Worm (Caenorhabditis elegans): ENCODE data around the gene W02F12.2.

Gene W02F12.2

ce11 chrV:6657532-6658259, 39.8 kb downstream of the W02F12.2 start:
- TF ChIP-seq ctbp-1 (GFP tag; IDR thresholded peaks at IDR 0.05) (no peak), ces-1 (GFP tag; optimal IDR thresholded peaks at IDR 0.05) (no peak), ZK337.2 (GFP tag; IDR thresholded peaks at IDR 0.05) (no peak), F37D6.2 (tag; optimal IDR thresholded peaks at IDR 0.05) (no peak), T26A8.4 (GFP tag; IDR thresholded peaks at IDR 0.05) (no peak), lin-38 (GFP tag; IDR thresholded peaks at IDR 0.05) (no peak), nhr-42 (GFP tag; IDR thresholded peaks at IDR 0.05) (no peak), daf-19 (GFP tag; conservative IDR thresholded peaks at IDR 0.05) (no peak), tra-1 (GFP tag; IDR thresholded peaks at IDR 0.05) (0 out of 2 replicates have a peak, but pooled peaks have one; percentile 40), hmg-1.1 (GFP tag; IDR thresholded peaks at IDR 0.05) (no peak), duxl-1 (tag; optimal IDR thresholded peaks at IDR 0.05; ENCODE audit: poor library complexity) (no peak), F10B5.3 (tag; optimal IDR thresholded peaks at IDR 0.05) (no peak), lsy-2 (tag; optimal IDR thresholded peaks at IDR 0.05) (no peak), Y48G9A.11 (GFP tag; IDR thresholded peaks at IDR 0.05) (0 out of 2 replicates have a peak, but pooled peaks have one; percentile 11), Y75B8A.6 (GFP tag; IDR thresholded peaks at IDR 0.05) (no peak), lin-1 (GFP tag; IDR thresholded peaks at IDR 0.05) (no peak), egl-27 (tag; optimal IDR thresholded peaks at IDR 0.05) (no peak), spr-3 (GFP tag; optimal IDR thresholded peaks at IDR 0.05) (no peak), gei-8 (GFP tag; optimal IDR thresholded peaks at IDR 0.05) (no peak), saeg-2 (GFP tag; IDR thresholded peaks at IDR 0.05) (no peak), pha-4 (GFP tag; IDR thresholded peaks at IDR 0.05) (no peak), pha-4 (tag; optimal IDR thresholded peaks at IDR 0.05) (no peak), ceh-32 (tag; optimal IDR thresholded peaks at IDR 0.05; ENCODE audit: poor library complexity) (no peak), unc-130 (GFP tag; optimal IDR thresholded peaks at IDR 0.05) (no peak), mxl-2 (GFP tag; conservative IDR thresholded peaks at IDR 0.05) (no peak), madf-5 (GFP tag; IDR thresholded peaks at IDR 0.05) (no peak), F44E2.7 (GFP tag; IDR thresholded peaks at IDR 0.05) (no peak), tag-97 (GFP tag; IDR thresholded peaks at IDR 0.05) (no peak), php-3 (GFP tag; IDR thresholded peaks at IDR 0.05) (no peak), egl-43 (GFP tag; IDR thresholded peaks at IDR 0.05) (no peak), cey-2 (tag; optimal IDR thresholded peaks at IDR 0.05; ENCODE audit: borderline replicate concordance, insufficient read depth) (no peak), snpc-1.2 (GFP tag; IDR thresholded peaks at IDR 0.05) (no peak), snpc-4 (tag; optimal IDR thresholded peaks at IDR 0.05) (peak; percentile 40), daf-16 (GFP tag; optimal IDR thresholded peaks at IDR 0.05) (no peak), daf-16 (tag; optimal IDR thresholded peaks at IDR 0.05) (peak; percentile 72), hlh-30 (tag; optimal IDR thresholded peaks at IDR 0.05; ENCODE audit: insufficient read depth) (peak; percentile 60), lin-39 (tag; optimal IDR thresholded peaks at IDR 0.05) (no peak), zip-2 (tag; optimal IDR thresholded peaks at IDR 0.05) (no peak), T20F7.1 (GFP tag; optimal IDR thresholded peaks at IDR 0.05) (peak; percentile 22), Y105C5A.15 (GFP tag; IDR thresholded peaks at IDR 0.05) (no peak), nhr-48 (tag; optimal IDR thresholded peaks at IDR 0.05) (no peak), lin-13 (GFP tag; optimal IDR thresholded peaks at IDR 0.05) (no peak), ceh-28 (tag; optimal IDR thresholded peaks at IDR 0.05) (no peak), mdt-29 (GFP tag; IDR thresholded peaks at IDR 0.05) (no peak), jun-1 (tag; optimal IDR thresholded peaks at IDR 0.05) (no peak), nhr-76 (tag; optimal IDR thresholded peaks at IDR 0.05) (no peak), nhr-25 (tag; optimal IDR thresholded peaks at IDR 0.05; ENCODE audit: borderline replicate concordance, insufficient read depth) (no peak), zfp-2 (tag; optimal IDR thresholded peaks at IDR 0.05) (no peak), dmd-9 (GFP tag; IDR thresholded peaks at IDR 0.05) (no peak), nhr-41 (GFP tag; IDR thresholded peaks at IDR 0.05) (no peak)

All from whole organism, L4 larva.